Worm (Caenorhabditis elegans) whole organism, early embryonic: ENCODE data around the gene ncl-1.

Experiments
- B0310.2 ChIP-seq: sonication (generic microtip); optimal IDR thresholded peaks from 2 replicates; lab custom pipeline; 2016; ENCODE audit warnings: mild to moderate bottlenecking, missing genetic modification characterization, missing compliant biosample characterization
- ama-1 ChIP-seq: fragments of 150-350 bp; optimal IDR thresholded peaks from 2 replicates; lab custom pipeline; 2014
- hmbx-1 ChIP-seq: sonication (generic microtip); optimal IDR thresholded peaks from 2 replicates; lab custom pipeline; 2016; ENCODE audit warnings: mild to moderate bottlenecking, missing genetic modification characterization, missing compliant biosample characterization
- tbx-11 ChIP-seq: fragments of 200-800 bp; sonication (Bioruptor generic); IDR thresholded peaks from 2 replicates; pipeline ENCODE4 v1.3.6; 2022; ENCODE audit warnings: missing genetic modification characterization, missing compliant biosample characterization
- tbx-37 ChIP-seq: fragments of 200-800 bp; sonication (Bioruptor generic); conservative IDR thresholded peaks from 2 replicates; pipeline ENCODE4 v1.3.6; 2022; ENCODE audit warnings: missing genetic modification reagents, missing genetic modification characterization, missing compliant biosample characterization

DNA sequence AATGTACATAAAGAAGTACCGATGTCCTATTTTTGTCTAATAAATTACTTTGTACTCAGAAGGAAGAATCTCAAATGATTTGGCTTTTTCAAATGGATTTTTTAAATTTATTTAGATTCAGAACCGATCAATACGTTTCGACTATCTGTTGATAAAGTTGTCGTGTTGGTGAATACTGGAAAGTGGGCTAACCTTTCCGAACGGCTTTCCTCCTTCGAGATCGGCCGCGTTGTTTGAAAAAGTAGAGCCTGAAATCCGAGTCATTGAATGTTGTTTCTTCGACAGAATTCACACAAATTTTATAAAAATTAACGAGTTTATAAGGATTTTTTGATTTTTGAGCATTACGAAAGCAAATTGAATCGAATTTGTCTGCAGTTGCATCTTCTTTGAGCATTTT lies 54.3 kb downstream of the ncl-1 start:
- TF ChIP-seq hmbx-1 (tag; lab: Kevin White, UChicago) (no peak), tbx-11 (GFP tag; lab: Robert Waterston, UW) (no peak), tbx-37 (no peak), B0310.2 (tag; lab: Kevin White, UChicago) (no peak), ama-1 (no peak)
